Fruit fly (Drosophila melanogaster) whole organism, wandering third instar larva: Measurements from ENCODE around the gene CG18787.

Source experiments
- Abd-B ChIP-seq: fragments of >200 bp; optimal IDR thresholded peaks from 2 replicates; lab custom pipeline; 2017; ENCODE audit warnings: missing biosample characterization, missing genetic modification characterization
- CG32264 ChIP-seq: fragments of 200-800 bp; sonication (Bioruptor generic); optimal IDR thresholded peaks from 2 replicates; lab custom pipeline; 2016; ENCODE audit warnings: missing biosample characterization, missing genetic modification characterization
- CG9705 ChIP-seq: fragments of 200-800 bp; sonication (Bioruptor generic); optimal IDR thresholded peaks from 2 replicates; lab custom pipeline; 2018; ENCODE audit warnings: missing biosample characterization, mild to moderate bottlenecking, missing genetic modification characterization
- CrebA ChIP-seq: fragments of 200-800 bp; sonication (Bioruptor generic); optimal IDR thresholded peaks from 2 replicates; lab custom pipeline; 2016; ENCODE audit warnings: missing biosample characterization, mild to moderate bottlenecking, missing genetic modification characterization, borderline replicate concordance
- Dfd ChIP-seq: fragments of >200 bp; optimal IDR thresholded peaks from 2 replicates; lab custom pipeline; 2017; ENCODE audit warnings: missing biosample characterization, missing genetic modification characterization
- Dif ChIP-seq: fragments of 200-275, 200-300 bp; sonication (Bioruptor generic); optimal IDR thresholded peaks from 2 replicates; lab custom pipeline; 2018; ENCODE audit warnings: missing biosample characterization, missing genetic modification characterization; ENCODE audit not compliant: partially characterized antibody
- GATAd ChIP-seq: sonication (Bioruptor generic); optimal IDR thresholded peaks from 2 replicates; lab custom pipeline; 2016; ENCODE audit warnings: missing biosample characterization, missing genetic modification characterization
- HLH106 ChIP-seq: fragments of 200-800 bp; optimal IDR thresholded peaks from 3 replicates; lab custom pipeline; 2019; ENCODE audit warnings: missing biosample characterization, mild to moderate bottlenecking, missing genetic modification characterization, moderate library complexity
- Hnf4 ChIP-seq: fragments of 200-800 bp; sonication (Bioruptor generic); optimal IDR thresholded peaks from 2 replicates; lab custom pipeline; 2016; ENCODE audit warnings: missing biosample characterization, mild to moderate bottlenecking, missing genetic modification characterization
- Hr78 ChIP-seq: fragments of >200 bp; optimal IDR thresholded peaks from 2 replicates; lab custom pipeline; 2017; ENCODE audit warnings: missing biosample characterization, missing genetic modification characterization
- Hr83 ChIP-seq: fragments of 200-300 bp; sonication (Bioruptor generic); optimal IDR thresholded peaks from 2 replicates; lab custom pipeline; 2016; ENCODE audit warnings: missing biosample characterization, mild to moderate bottlenecking, missing genetic modification characterization, moderate library complexity; ENCODE audit not compliant: poor library complexity, severe bottlenecking
- Jra ChIP-seq: sonication (Bioruptor generic); optimal IDR thresholded peaks from 2 replicates; lab custom pipeline; 2016; ENCODE audit warnings: missing biosample characterization, missing genetic modification characterization
- Mio ChIP-seq: sonication (Bioruptor generic); optimal IDR thresholded peaks from 2 replicates; lab custom pipeline; 2016; ENCODE audit warnings: missing biosample characterization, missing genetic modification characterization
- Myc ChIP-seq: fragments of >200 bp; optimal IDR thresholded peaks from 2 replicates; lab custom pipeline; 2017
- N ChIP-seq: fragments of >200 bp; optimal IDR thresholded peaks from 2 replicates; lab custom pipeline; 2018; ENCODE audit warnings: missing biosample characterization, missing external identifiers, missing genetic modification characterization
- OdsH ChIP-seq: fragments of 200-800 bp; sonication (Bioruptor generic); optimal IDR thresholded peaks from 2 replicates; lab custom pipeline; 2016; ENCODE audit warnings: missing biosample characterization, mild to moderate bottlenecking, missing genetic modification characterization
- Rel ChIP-seq, 2 experiments: fragments of 200-800 bp; sonication (Bioruptor generic) in 1 of 2; optimal IDR thresholded peaks; 2 replicates in 1 of 2; 3 replicates in 1 of 2; lab custom pipeline; 2016 to 2019; ENCODE audit warnings: mild to moderate bottlenecking in 2 of 2, missing biosample characterization in 2 of 2, missing genetic modification characterization in 2 of 2, moderate library complexity in 1 of 2
- Sp1 ChIP-seq: fragments of 200-800 bp; sonication (Bioruptor generic); optimal IDR thresholded peaks from 3 replicates; lab custom pipeline; 2019; ENCODE audit warnings: missing biosample characterization, mild to moderate bottlenecking, missing genetic modification characterization, moderate library complexity
- Vsx2 ChIP-seq: fragments of 200-300, 225-300 bp; sonication (Bioruptor generic); optimal IDR thresholded peaks from 2 replicates; lab custom pipeline; 2018; ENCODE audit warnings: missing biosample characterization, missing genetic modification characterization; ENCODE audit not compliant: partially characterized antibody
- br ChIP-seq: fragments of 200-800 bp; sonication (Bioruptor generic); optimal IDR thresholded peaks from 2 replicates; lab custom pipeline; 2016; ENCODE audit warnings: missing biosample characterization, missing genetic modification characterization
- brk ChIP-seq: fragments of 200-800 bp; sonication (Bioruptor generic); optimal IDR thresholded peaks from 2 replicates; lab custom pipeline; 2016; ENCODE audit warnings: missing biosample characterization, mild to moderate bottlenecking, missing genetic modification characterization
- dl ChIP-seq, 2 experiments: fragments of 175-275, 200-275 bp in 1 of 2; fragments of 200-275 bp in 1 of 2; sonication (Bioruptor generic); optimal IDR thresholded peaks; lab custom pipeline; 2018; ENCODE audit warnings: mild to moderate bottlenecking in 2 of 2, missing biosample characterization in 2 of 2, missing genetic modification characterization in 2 of 2, moderate library complexity in 2 of 2; ENCODE audit not compliant: partially characterized antibody in 2 of 2, insufficient read depth in 1 of 2
- dmrt93B ChIP-seq: fragments of 200-800 bp; sonication (Bioruptor generic); optimal IDR thresholded peaks from 2 replicates; lab custom pipeline; 2018; ENCODE audit warnings: missing biosample characterization, mild to moderate bottlenecking, missing genetic modification characterization
- dsf ChIP-seq: sonication (Bioruptor generic); optimal IDR thresholded peaks from 2 replicates; lab custom pipeline; 2016; ENCODE audit warnings: missing biosample characterization, missing genetic modification characterization, borderline replicate concordance
- ey ChIP-seq: fragments of 200-800 bp; sonication (Bioruptor generic); optimal IDR thresholded peaks from 2 replicates; lab custom pipeline; 2016; ENCODE audit warnings: missing biosample characterization, missing genetic modification characterization
- foxo ChIP-seq, 2 experiments: fragments of 200-800 bp; sonication (Bioruptor generic); optimal IDR thresholded peaks; 2 replicates in 1 of 2; 3 replicates in 1 of 2; lab custom pipeline; 2016 to 2017; ENCODE audit warnings: missing biosample characterization in 2 of 2, missing genetic modification characterization in 2 of 2
- fru ChIP-seq: fragments of 200-800 bp; sonication (Bioruptor generic); optimal IDR thresholded peaks from 3 replicates; lab custom pipeline; 2016; ENCODE audit warnings: missing biosample characterization, mild to moderate bottlenecking, missing genetic modification characterization
- h ChIP-seq: fragments of 200-800 bp; sonication (Bioruptor generic); optimal IDR thresholded peaks from 3 replicates; lab custom pipeline; 2016; ENCODE audit warnings: missing biosample characterization, mild to moderate bottlenecking, missing genetic modification characterization
- jim ChIP-seq: fragments of 175-275, 200-325 bp; sonication (Bioruptor generic); optimal IDR thresholded peaks from 2 replicates; lab custom pipeline; 2016; ENCODE audit warnings: missing biosample characterization, mild to moderate bottlenecking, missing genetic modification characterization
- lola ChIP-seq: fragments of >200 bp; optimal IDR thresholded peaks from 2 replicates; lab custom pipeline; 2017; ENCODE audit warnings: missing biosample characterization, missing genetic modification characterization
- pan ChIP-seq: fragments of >200 bp; optimal IDR thresholded peaks from 2 replicates; lab custom pipeline; 2017
- psq ChIP-seq: fragments of 200-800 bp; sonication (Bioruptor generic); optimal IDR thresholded peaks from 3 replicates; lab custom pipeline; 2017; ENCODE audit warnings: missing biosample characterization, mild to moderate bottlenecking, missing genetic modification characterization, moderate library complexity
- rgr ChIP-seq: fragments of 200-800 bp; sonication (Bioruptor generic); optimal IDR thresholded peaks from 3 replicates; lab custom pipeline; 2016; ENCODE audit warnings: missing biosample characterization, mild to moderate bottlenecking, missing genetic modification characterization
- sage ChIP-seq: fragments of 200-800 bp; sonication (Bioruptor generic); optimal IDR thresholded peaks from 2 replicates; lab custom pipeline; 2016; ENCODE audit warnings: missing biosample characterization, mild to moderate bottlenecking, missing genetic modification characterization
- sv ChIP-seq: fragments of 200-800 bp; sonication (Bioruptor generic); optimal IDR thresholded peaks from 3 replicates; lab custom pipeline; 2016; ENCODE audit warnings: missing biosample characterization, missing genetic modification characterization
- tai ChIP-seq: sonication (Bioruptor generic); optimal IDR thresholded peaks from 2 replicates; lab custom pipeline; 2016; ENCODE audit warnings: missing biosample characterization, missing genetic modification characterization
- usp ChIP-seq: fragments of >200 bp; optimal IDR thresholded peaks from 2 replicates; lab custom pipeline; 2017; ENCODE audit warnings: missing biosample characterization, missing genetic modification characterization
- woc ChIP-seq: sonication (Bioruptor generic); optimal IDR thresholded peaks from 2 replicates; lab custom pipeline; 2016; ENCODE audit warnings: missing biosample characterization, mild to moderate bottlenecking, missing genetic modification characterization

CG18787 gene

DNA sequence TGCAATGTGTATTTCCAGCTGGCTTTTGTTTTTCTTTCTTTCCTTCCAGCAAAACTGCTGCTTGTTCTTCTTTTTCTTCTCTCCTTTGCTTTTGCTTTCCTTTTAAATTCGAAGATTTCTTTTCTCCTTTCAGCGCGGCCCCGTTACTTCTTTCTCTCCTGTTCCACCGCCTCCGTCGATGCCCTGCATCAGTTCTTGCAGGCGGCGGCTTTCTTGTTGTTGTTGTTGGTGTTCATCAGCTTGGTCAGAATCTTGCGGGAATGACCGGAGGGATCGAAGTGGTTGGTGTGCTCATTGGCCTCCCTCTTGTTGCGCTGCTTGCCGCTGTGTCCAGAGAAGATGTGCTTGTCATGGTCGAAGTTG is 46.4 kb upstream of the CG18787 start:
- TF ChIP-seq Vsx2 (GFP tag; lab: Kevin White, UChicago): peak; percentile 18
- TF ChIP-seq Hr83: no peak
- TF ChIP-seq h: no peak
- TF ChIP-seq Dif (GFP tag; lab: Kevin White, UChicago): no peak
- no peak for TF ChIP-seq tai (GFP tag; lab: Kevin White, UChicago)
- TF ChIP-seq pan (lab: Kevin White, UChicago): no peak
- no peak for TF ChIP-seq woc
- no peak for TF ChIP-seq Mio (GFP tag; lab: Kevin White, UChicago)
- TF ChIP-seq Myc (lab: Kevin White, UChicago): no peak
- TF ChIP-seq br (GFP tag; lab: Kevin White, UChicago): no peak
- TF ChIP-seq dmrt93B (GFP tag; lab: Kevin White, UChicago): no peak
- TF ChIP-seq Sp1 (GFP tag; lab: Kevin White, UChicago): no peak
- TF ChIP-seq psq (GFP tag; lab: Kevin White, UChicago): peak; percentile 95
- TF ChIP-seq lola (GFP tag; lab: Kevin White, UChicago): peak; percentile 59
- TF ChIP-seq OdsH (GFP tag; lab: Kevin White, UChicago): no peak
- TF ChIP-seq rgr: no peak
- TF ChIP-seq CG32264 (GFP tag; lab: Kevin White, UChicago): no peak
- TF ChIP-seq dsf: no peak
- TF ChIP-seq dl (GFP tag; optimal IDR thresholded peaks at IDR 0.05; lab: Kevin White, UChicago; ENCODE audit: insufficient read depth in 1 of 2, partially characterized antibody in 2 of 2): no peak
- no peak for TF ChIP-seq sv (GFP tag; lab: Kevin White, UChicago)
- TF ChIP-seq Rel (GFP tag; optimal IDR thresholded peaks at IDR 0.05; lab: Kevin White, UChicago): no peak
- no peak for TF ChIP-seq Rel (tag; optimal IDR thresholded peaks at IDR 0.05; lab: Kevin White, UChicago)
- TF ChIP-seq Hr78 (GFP tag; lab: Kevin White, UChicago): no peak

- TF ChIP-seq dmrt93B (GFP tag; lab: Kevin White, UChicago): peak; percentile 5
- TF ChIP-seq sv (GFP tag; lab: Kevin White, UChicago): peak; percentile 64
- TF ChIP-seq psq (GFP tag; lab: Kevin White, UChicago): peak; percentile 60
- no peak for TF ChIP-seq pan (lab: Kevin White, UChicago)
- peak; percentile 94 for TF ChIP-seq Hr83
- TF ChIP-seq CrebA (GFP tag; lab: Kevin White, UChicago): no peak
- TF ChIP-seq Hr78 (GFP tag; lab: Kevin White, UChicago): no peak
- peak; percentile 69 for TF ChIP-seq HLH106
- TF ChIP-seq foxo (GFP tag; optimal IDR thresholded peaks at IDR 0.05; lab: Kevin White, UChicago): peak; percentile 66 to 84
- peak; percentile 90 for TF ChIP-seq OdsH (GFP tag; lab: Kevin White, UChicago)
- no peak for TF ChIP-seq N (GFP tag; lab: Kevin White, UChicago)
- peak; percentile 86 for TF ChIP-seq Sp1 (GFP tag; lab: Kevin White, UChicago)
- peak; percentile 85 for TF ChIP-seq Hnf4 (GFP tag; lab: Kevin White, UChicago)
- peak; percentile 54 for TF ChIP-seq CG9705 (GFP tag; lab: Kevin White, UChicago)
- no peak for TF ChIP-seq usp (GFP tag; lab: Kevin White, UChicago)
- peak; percentile 33 for TF ChIP-seq Rel (GFP tag; optimal IDR thresholded peaks at IDR 0.05; lab: Kevin White, UChicago)
- peak; percentile 73 for TF ChIP-seq Rel (tag; optimal IDR thresholded peaks at IDR 0.05; lab: Kevin White, UChicago)
- peak; percentile 84 for TF ChIP-seq br (GFP tag; lab: Kevin White, UChicago)
- TF ChIP-seq fru: peak; percentile 84
- peak; percentile 49 for TF ChIP-seq woc
- TF ChIP-seq tai (GFP tag; lab: Kevin White, UChicago): no peak
- TF ChIP-seq dl (GFP tag; optimal IDR thresholded peaks at IDR 0.05; lab: Kevin White, UChicago; ENCODE audit: insufficient read depth in 1 of 2, partially characterized antibody in 2 of 2): peak in 1 of 2 experiments; percentile 9
- peak; percentile 74 for TF ChIP-seq Jra
- TF ChIP-seq rgr: peak; percentile 92
- TF ChIP-seq Myc (lab: Kevin White, UChicago): no peak
- TF ChIP-seq Dif (GFP tag; lab: Kevin White, UChicago): peak; percentile 71
- peak; percentile 72 for TF ChIP-seq CG32264 (GFP tag; lab: Kevin White, UChicago)
- no peak for TF ChIP-seq lola (GFP tag; lab: Kevin White, UChicago)
- peak; percentile 67 for TF ChIP-seq sage (GFP tag; lab: Kevin White, UChicago)
- peak; percentile 33 for TF ChIP-seq Mio (GFP tag; lab: Kevin White, UChicago)
- no peak for TF ChIP-seq Abd-B (GFP tag; lab: Kevin White, UChicago)
- TF ChIP-seq h: peak; percentile 91
- TF ChIP-seq jim: peak; percentile 71
- no peak for TF ChIP-seq Vsx2 (GFP tag; lab: Kevin White, UChicago)
- TF ChIP-seq GATAd (GFP tag; lab: Kevin White, UChicago): no peak
- peak; percentile 2 for TF ChIP-seq dsf
- TF ChIP-seq ey: peak; percentile 76
- TF ChIP-seq Dfd (GFP tag; lab: Kevin White, UChicago): no peak
- TF ChIP-seq brk (GFP tag; lab: Kevin White, UChicago): peak; percentile 83
- TF ChIP-seq, all 38 proteins: peak for 26
Observed at dm6 chr2L:12044613-12045350, 45.6 kb upstream of the CG18787 start, which contains the start of gene CG6785. Gene CG6785 (minus strand): TSS chr2L:12045200.
